Worm (Caenorhabditis elegans): Measurements from ENCODE around the gene ipla-1.

DNA sequence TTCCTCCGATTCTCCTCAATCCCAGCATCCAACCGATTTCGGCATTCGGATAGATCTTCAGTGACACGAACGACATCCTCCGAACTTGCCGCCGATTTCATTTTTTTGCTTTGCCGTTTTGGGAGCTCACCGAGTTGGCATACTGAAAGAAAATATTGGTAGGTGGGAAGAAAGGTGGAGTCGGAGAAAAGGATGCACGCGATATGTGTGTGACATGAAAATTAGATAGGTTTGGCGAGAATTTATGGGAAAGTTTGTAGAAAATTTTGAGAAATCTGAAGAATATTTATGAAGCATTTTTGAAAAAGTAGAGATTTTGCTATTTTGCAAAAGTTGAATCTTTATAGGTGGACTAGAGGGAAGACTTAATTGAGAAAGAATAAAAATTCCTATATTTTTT, 37.1 kb upstream of the ipla-1 start, which contains the start of gene che-10:
- TF ChIP-seq him-1 (tag; optimal IDR thresholded peaks at IDR 0.05): no peak
- no peak for TF ChIP-seq dao-5 (tag; optimal IDR thresholded peaks at IDR 0.05)
